Fruit fly (Drosophila melanogaster): ENCODE measurements around the gene CG3546.

DNA sequence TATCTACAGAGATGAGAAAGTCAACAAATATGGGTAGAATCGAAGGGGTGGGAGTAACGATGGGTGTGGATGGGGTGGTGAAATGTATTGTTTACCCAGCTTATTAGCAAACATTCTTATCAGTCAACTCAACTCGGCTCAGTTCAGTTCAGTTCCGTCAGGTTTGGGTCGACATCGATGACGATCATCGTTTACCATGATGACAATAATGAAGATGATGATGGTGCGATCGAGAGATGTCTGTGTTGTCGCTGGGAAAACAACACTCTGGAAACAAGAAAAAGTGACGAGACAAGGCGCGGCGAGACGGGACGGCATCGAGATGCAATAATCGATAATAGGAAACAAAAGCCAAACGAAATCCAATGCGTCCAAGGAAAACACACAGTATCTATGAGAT lies 51.9 kb downstream of the CG3546 start:
- TF ChIP-seq Pif1A (GFP tag; optimal IDR thresholded peaks at IDR 0.05): no peak
- TF ChIP-seq CG13204 (GFP tag; optimal IDR thresholded peaks at IDR 0.05): no peak
- TF ChIP-seq CG34367 (tag; optimal IDR thresholded peaks at IDR 0.05): no peak
- TF ChIP-seq D1 (tag; optimal IDR thresholded peaks at IDR 0.05): no peak
- TF ChIP-seq CG8301 (tag; optimal IDR thresholded peaks at IDR 0.05): no peak
- TF ChIP-seq Pif1B (GFP tag; optimal IDR thresholded peaks at IDR 0.05): no peak
- no peak for TF ChIP-seq CG12605 (GFP tag; IDR thresholded peaks at IDR 0.05)
- TF ChIP-seq EcR (GFP tag; optimal IDR thresholded peaks at IDR 0.05): no peak

All from whole organism, pupa.